Worm (Caenorhabditis elegans): ENCODE measurements around the gene F48C5.2.

DNA sequence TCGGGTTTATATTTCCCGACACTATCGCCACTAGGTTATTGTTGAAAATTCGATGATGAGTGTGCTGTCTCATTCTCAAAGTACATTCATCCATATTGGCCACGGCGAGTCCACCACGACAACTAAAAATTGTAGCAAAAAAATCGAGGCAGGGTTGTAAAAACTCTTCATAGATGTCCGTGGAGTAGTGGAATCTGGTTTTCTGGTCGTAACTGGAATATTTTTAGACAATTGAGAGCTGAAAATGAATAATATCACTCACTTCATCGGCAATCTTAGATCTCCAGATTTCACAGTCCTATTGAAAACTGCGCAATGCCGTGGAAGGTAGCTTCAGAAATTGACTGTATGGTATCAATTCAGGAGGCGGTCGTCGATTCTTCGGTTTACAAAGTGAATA is 18.6 kb downstream of the F48C5.2 start:
- TF ChIP-seq nhr-12 (tag; optimal IDR thresholded peaks at IDR 0.05) (no peak), pha-4 (tag; optimal IDR thresholded peaks at IDR 0.05) (no peak), lin-13 (tag; optimal IDR thresholded peaks at IDR 0.05) (no peak), flh-1 (GFP tag; optimal IDR thresholded peaks at IDR 0.05) (no peak)

Data from whole organism, mixed stage, embryonic.